Fruit fly (Drosophila melanogaster) whole organism: ENCODE data around the gene Tdrd3.

Experiments used
- CG8478 ChIP-seq: fragments of >200 bp; optimal IDR thresholded peaks from 2 replicates; lab custom pipeline; 2018; ENCODE audit warnings: inconsistent platforms
- Dll ChIP-seq: fragments of >200 bp; optimal IDR thresholded peaks from 2 replicates; lab custom pipeline; 2017
- pan ChIP-seq: fragments of >200 bp; optimal IDR thresholded peaks from 2 replicates; lab custom pipeline; 2017

DNA sequence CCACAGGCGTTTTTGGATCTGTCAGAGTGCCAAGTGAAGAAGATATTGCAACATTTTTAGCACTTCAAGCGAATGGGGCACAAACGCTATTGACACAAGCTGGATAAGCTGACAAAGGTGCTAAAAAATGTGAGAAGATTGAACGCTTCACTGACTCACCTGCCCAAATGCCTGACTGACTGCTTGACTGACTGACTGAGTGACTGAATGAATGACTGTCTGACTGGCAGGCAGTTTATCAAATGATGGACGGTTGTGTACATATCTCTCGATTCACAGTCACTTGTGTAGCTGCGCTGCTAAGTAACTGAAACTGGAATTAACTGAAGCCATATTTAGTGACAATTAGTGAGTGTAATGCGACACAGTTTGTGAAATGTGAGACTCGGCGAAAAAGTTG lies 34.5 kb downstream of the Tdrd3 start:
- TF ChIP-seq CG8478 (lab: Kevin White, UChicago) (no peak), Dll (lab: Kevin White, UChicago) (no peak), pan (lab: Kevin White, UChicago) (no peak)
